Worm (Caenorhabditis elegans): ENCODE results near the gene K02G10.5.
A peak's percentile ranks its signal among the peaks of the same experiment; 100 is the strongest.

The K02G10.5 gene

DNA sequence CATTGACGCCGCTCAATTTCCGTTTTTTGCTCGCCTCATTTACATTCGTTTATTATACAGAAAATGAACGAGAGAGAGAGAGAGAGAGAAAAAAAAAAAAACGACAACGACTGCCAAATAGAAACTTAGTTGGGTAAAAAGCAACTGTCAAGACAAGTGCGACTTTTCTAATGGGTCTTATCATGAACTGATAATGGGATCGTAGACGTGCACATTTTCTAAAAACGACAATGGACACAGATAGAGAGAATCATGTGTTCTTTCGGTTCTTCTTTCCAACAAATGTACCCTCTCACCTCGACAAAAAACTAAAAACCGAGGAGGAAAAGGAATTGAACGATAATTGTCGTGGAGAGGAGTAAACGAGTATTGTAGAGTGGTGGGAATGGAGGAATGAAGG, 9.1 kb upstream of the K02G10.5 start:
- TF ChIP-seq fos-1 (tag; optimal IDR thresholded peaks at IDR 0.05) (no peak), dsc-1 (tag; optimal IDR thresholded peaks at IDR 0.05) (no peak), zag-1 (tag; optimal IDR thresholded peaks at IDR 0.05) (no peak), hlh-17 (GFP tag; optimal IDR thresholded peaks at IDR 0.05; ENCODE audit: borderline replicate concordance) (no peak), nhr-20 (tag; optimal IDR thresholded peaks at IDR 0.05) (no peak), fkh-4 (tag; optimal IDR thresholded peaks at IDR 0.05; ENCODE audit: borderline replicate concordance) (no peak), lin-35 (GFP tag; optimal IDR thresholded peaks at IDR 0.05) (peak in 1 of 2 experiments; percentile 33), nhr-12 (tag; optimal IDR thresholded peaks at IDR 0.05) (no peak), egl-27 (tag; optimal IDR thresholded peaks at IDR 0.05) (no peak), C34B4.2 (tag; optimal IDR thresholded peaks at IDR 0.05) (no peak), unc-130 (tag; optimal IDR thresholded peaks at IDR 0.05) (no peak), sup-37 (GFP tag; optimal IDR thresholded peaks at IDR 0.05) (no peak), Y116A8C.19 (tag; optimal IDR thresholded peaks at IDR 0.05; ENCODE audit: borderline replicate concordance) (no peak), F16B12.6 (tag; optimal IDR thresholded peaks at IDR 0.05) (no peak), pqm-1 (tag; optimal IDR thresholded peaks at IDR 0.05) (peak; percentile 15), C16A3.4 (tag; optimal IDR thresholded peaks at IDR 0.05) (no peak), elt-2 (tag; optimal IDR thresholded peaks at IDR 0.05) (peak; percentile 75)

DNA sequence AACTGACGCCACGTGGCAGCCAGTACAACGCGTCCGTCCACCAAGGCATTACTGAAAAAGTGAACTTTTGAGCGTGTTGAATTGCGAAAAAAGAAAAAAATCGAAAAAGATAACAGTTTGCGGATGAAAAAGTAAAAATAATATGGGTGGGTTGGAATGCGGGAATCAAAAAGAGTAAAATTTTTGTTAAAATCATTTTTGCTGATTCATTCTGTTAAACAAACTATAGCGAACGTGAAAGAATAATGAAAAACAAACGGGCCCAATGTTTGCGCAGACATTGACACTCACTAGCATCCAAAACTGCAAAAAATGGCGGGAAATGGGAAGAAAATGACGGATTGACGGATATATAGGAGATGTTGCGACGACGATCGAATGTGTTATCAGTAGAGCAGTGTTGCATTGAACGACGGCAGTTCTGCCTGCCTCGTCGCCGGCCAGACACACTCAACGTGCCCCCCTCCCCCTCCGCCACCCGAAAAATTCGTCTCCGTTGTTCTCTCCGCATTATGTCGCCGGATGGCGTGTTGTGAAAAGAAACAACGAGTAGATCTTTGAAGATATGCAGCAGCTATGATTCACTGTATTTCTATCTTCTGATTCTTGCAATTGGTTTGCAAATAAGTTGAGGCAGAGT, 8.5 kb upstream of the K02G10.5 start, which contains the start of gene hyl-2:
Gene hyl-2 (minus strand): TSS at position 51 of the 640 bp plus-strand sequence.
- TF ChIP-seq mep-1 (tag; optimal IDR thresholded peaks at IDR 0.05): peak; percentile 44
- no peak for TF ChIP-seq unc-98 (GFP tag; IDR thresholded peaks at IDR 0.05)
- peak; percentile 35 for TF ChIP-seq C16A3.4 (tag; optimal IDR thresholded peaks at IDR 0.05)
- TF ChIP-seq mab-9 (GFP tag; IDR thresholded peaks at IDR 0.05): no peak
- peak; percentile 48 for TF ChIP-seq rnt-1 (tag; optimal IDR thresholded peaks at IDR 0.05)
- TF ChIP-seq nhr-85 (tag): peak; percentile 76
- TF ChIP-seq skn-1 (tag; optimal IDR thresholded peaks at IDR 0.05): no peak
- peak in 1 of 2 experiments; percentile 33 for TF ChIP-seq lin-35 (GFP tag; optimal IDR thresholded peaks at IDR 0.05)
- peak in 2 of 3 experiments; percentile 6 to 37 for TF ChIP-seq dpl-1 (GFP tag; optimal IDR thresholded peaks at IDR 0.05)
- no peak for TF ChIP-seq hlh-4 (tag; optimal IDR thresholded peaks at IDR 0.05)
- TF ChIP-seq zag-1 (tag; optimal IDR thresholded peaks at IDR 0.05): no peak
- no peak for TF ChIP-seq pqm-1 (tag; optimal IDR thresholded peaks at IDR 0.05)
- peak in 1 of 2 experiments; percentile 57 for TF ChIP-seq mdl-1 (tag; optimal IDR thresholded peaks at IDR 0.05)
- TF ChIP-seq grh-1 (GFP tag; IDR thresholded peaks at IDR 0.05): no peak
- no peak for TF ChIP-seq aha-1 (tag; optimal IDR thresholded peaks at IDR 0.05)
- peak; percentile 62 for TF ChIP-seq snu-23 (GFP tag; optimal IDR thresholded peaks at IDR 0.05)
- TF ChIP-seq lsy-2 (tag; optimal IDR thresholded peaks at IDR 0.05): peak in 1 of 2 experiments; percentile 71
- no peak for TF ChIP-seq lin-13 (GFP tag; optimal IDR thresholded peaks at IDR 0.05)
- peak; percentile 31 for TF ChIP-seq fkh-8 (tag; optimal IDR thresholded peaks at IDR 0.05)
- TF ChIP-seq tbx-2 (tag; optimal IDR thresholded peaks at IDR 0.05): peak; percentile 22
- TF ChIP-seq egl-13 (tag; optimal IDR thresholded peaks at IDR 0.05): no peak
- no peak for TF ChIP-seq jun-1 (tag; optimal IDR thresholded peaks at IDR 0.05)
- TF ChIP-seq C34B4.2 (tag; optimal IDR thresholded peaks at IDR 0.05): no peak
- TF ChIP-seq hlh-17 (GFP tag; optimal IDR thresholded peaks at IDR 0.05; ENCODE audit: borderline replicate concordance): no peak
- TF ChIP-seq ces-1 (GFP tag; optimal IDR thresholded peaks at IDR 0.05): no peak
- TF ChIP-seq egl-27 (tag; optimal IDR thresholded peaks at IDR 0.05): no peak
- TF ChIP-seq sptf-1 (tag; optimal IDR thresholded peaks at IDR 0.05): no peak
- no peak for TF ChIP-seq ztf-11 (tag; optimal IDR thresholded peaks at IDR 0.05)
- TF ChIP-seq lin-15B (tag; optimal IDR thresholded peaks at IDR 0.05): peak; percentile 55
- peak; percentile 57 for TF ChIP-seq nhr-71 (tag; optimal IDR thresholded peaks at IDR 0.05)
- TF ChIP-seq ceh-90 (tag; optimal IDR thresholded peaks at IDR 0.05): no peak
- no peak for TF ChIP-seq lin-39 (tag; optimal IDR thresholded peaks at IDR 0.05)
- peak in 1 of 3 experiments; percentile 50 for TF ChIP-seq ceh-82 (tag; optimal IDR thresholded peaks at IDR 0.05)
- no peak for TF ChIP-seq nhr-90 (tag; optimal IDR thresholded peaks at IDR 0.05; ENCODE audit: poor library complexity)
- TF ChIP-seq nhr-11 (tag; optimal IDR thresholded peaks at IDR 0.05): no peak
- TF ChIP-seq nhr-19 (GFP tag; conservative IDR thresholded peaks at IDR 0.05): peak; percentile 34
- peak; percentile 34 for TF ChIP-seq fkh-10 (GFP tag; optimal IDR thresholded peaks at IDR 0.05)
- TF ChIP-seq efl-1 (optimal IDR thresholded peaks at IDR 0.05): peak in 1 of 2 experiments; percentile 44
- peak in 1 of 2 experiments; percentile 91 for TF ChIP-seq efl-1 (GFP tag; optimal IDR thresholded peaks at IDR 0.05 in 1 of 2)
- TF ChIP-seq elt-2 (tag; optimal IDR thresholded peaks at IDR 0.05): no peak

Data from whole organism, L1 larva.